Fruit fly (Drosophila melanogaster) whole organism, prepupa: ENCODE measurements around the gene Tbc1d22.

ENCODE experiments used
- Blimp-1 ChIP-seq: fragments of 200-800 bp; sonication (Bioruptor generic); optimal IDR thresholded peaks from 3 replicates; lab custom pipeline; 2017; ENCODE audit warnings: missing biosample characterization, missing genetic modification characterization, mild to moderate bottlenecking, moderate library complexity, missing genetic modification reagents
- CG10631 ChIP-seq: fragments of 200-800 bp; sonication (Bioruptor generic); optimal IDR thresholded peaks from 2 replicates; lab custom pipeline; 2016; ENCODE audit warnings: missing biosample characterization, missing genetic modification characterization
- CG10669 ChIP-seq: fragments of 200-800 bp; sonication (Bioruptor generic); optimal IDR thresholded peaks from 3 replicates; lab custom pipeline; 2018; ENCODE audit warnings: missing biosample characterization, mild to moderate bottlenecking, missing genetic modification characterization, moderate library complexity
- CG11294 ChIP-seq: fragments of 200-800 bp; sonication (Bioruptor generic); IDR thresholded peaks from 2 replicates; pipeline ENCODE4 v1.3.6; 2022; ENCODE audit warnings: missing biosample characterization, missing genetic modification characterization
- CG1621 ChIP-seq: fragments of 200-800 bp; sonication (Bioruptor generic); optimal IDR thresholded peaks from 3 replicates; lab custom pipeline; 2018; ENCODE audit warnings: missing biosample characterization, mild to moderate bottlenecking, missing genetic modification characterization
- CG16779 ChIP-seq: fragments of 200-800 bp; sonication (Bioruptor generic); optimal IDR thresholded peaks from 3 replicates; lab custom pipeline; 2017; ENCODE audit warnings: missing biosample characterization, mild to moderate bottlenecking, missing genetic modification characterization
- CG31627 ChIP-seq: fragments of 200-800 bp; sonication (Bioruptor generic); optimal IDR thresholded peaks from 3 replicates; lab custom pipeline; 2016; ENCODE audit warnings: missing biosample characterization, missing genetic modification characterization
- CG32006 ChIP-seq: fragments of 200-800 bp; sonication (Bioruptor generic); optimal IDR thresholded peaks from 3 replicates; lab custom pipeline; 2017; ENCODE audit warnings: missing biosample characterization, mild to moderate bottlenecking, missing genetic modification characterization
- CG34406 ChIP-seq: fragments of 200-800 bp; sonication (Bioruptor generic); optimal IDR thresholded peaks from 3 replicates; lab custom pipeline; 2016; ENCODE audit warnings: missing biosample characterization, missing genetic modification characterization
- CG3919 ChIP-seq: fragments of 200-800 bp; sonication (Bioruptor generic); optimal IDR thresholded peaks from 3 replicates; lab custom pipeline; 2016; ENCODE audit warnings: missing biosample characterization, missing genetic modification characterization
- CG4318 ChIP-seq: fragments of 200-800 bp; sonication (Bioruptor generic); optimal IDR thresholded peaks from 3 replicates; lab custom pipeline; 2017; ENCODE audit warnings: missing biosample characterization, mild to moderate bottlenecking, missing genetic modification characterization
- CG6163 ChIP-seq: fragments of 200-800 bp; sonication (Bioruptor generic); IDR thresholded peaks from 3 replicates; pipeline ENCODE4 v1.3.6; 2022; ENCODE audit warnings: missing biosample characterization, missing genetic modification characterization
- CG6276 ChIP-seq: fragments of 200-800 bp; sonication (Bioruptor generic); optimal IDR thresholded peaks from 2 replicates; lab custom pipeline; 2017; ENCODE audit warnings: missing biosample characterization, mild to moderate bottlenecking, missing genetic modification characterization
- CG6808 ChIP-seq: fragments of 200-800 bp; sonication (Bioruptor generic); optimal IDR thresholded peaks from 3 replicates; lab custom pipeline; 2017; ENCODE audit warnings: missing biosample characterization, missing genetic modification characterization, mild to moderate bottlenecking, moderate library complexity, missing genetic modification reagents
- CG6854 ChIP-seq: fragments of 200-800 bp; sonication (Bioruptor generic); optimal IDR thresholded peaks from 2 replicates; lab custom pipeline; 2017; ENCODE audit warnings: missing biosample characterization, mild to moderate bottlenecking, missing genetic modification characterization
- CG7368 ChIP-seq: fragments of 200-800 bp; sonication (Bioruptor generic); optimal IDR thresholded peaks from 3 replicates; lab custom pipeline; 2016; ENCODE audit warnings: missing biosample characterization, missing genetic modification characterization
- CG8119 ChIP-seq: fragments of 200-800 bp; sonication (Bioruptor generic); IDR thresholded peaks from 3 replicates; pipeline ENCODE4 v1.3.6; 2022; ENCODE audit warnings: missing biosample characterization, missing genetic modification characterization
- CG8632 ChIP-seq: fragments of 200-800 bp; sonication (Bioruptor generic); optimal IDR thresholded peaks from 3 replicates; lab custom pipeline; 2016; ENCODE audit warnings: missing biosample characterization, missing genetic modification characterization
- Eip78C ChIP-seq: fragments of 200-800 bp; sonication (Bioruptor generic); peaks from one replicate; lab custom pipeline; 2016; ENCODE audit warnings: missing biosample characterization, missing genetic modification characterization
- Ets21C ChIP-seq: fragments of 200-800 bp; sonication (Bioruptor generic); optimal IDR thresholded peaks from 3 replicates; lab custom pipeline; 2016; ENCODE audit warnings: missing biosample characterization, missing genetic modification characterization
- Gug ChIP-seq: fragments of 200-800 bp; sonication (Bioruptor generic); IDR thresholded peaks from 2 replicates; pipeline ENCODE4 v1.3.6; 2022; ENCODE audit warnings: missing biosample characterization, missing genetic modification characterization
- Hr38 ChIP-seq: sonication (Bioruptor generic); optimal IDR thresholded peaks from 2 replicates; lab custom pipeline; 2016; ENCODE audit warnings: missing biosample characterization, missing genetic modification characterization
- Hr39 ChIP-seq: fragments of 200-800 bp; sonication (Bioruptor generic); optimal IDR thresholded peaks from 2 replicates; lab custom pipeline; 2016; ENCODE audit warnings: missing biosample characterization, missing genetic modification characterization
- Hr4 ChIP-seq: fragments of 200-800 bp; sonication (Bioruptor generic); optimal IDR thresholded peaks from 3 replicates; lab custom pipeline; 2016; ENCODE audit warnings: missing biosample characterization, missing genetic modification characterization
- Lpt ChIP-seq: fragments of 200-800 bp; sonication (Bioruptor generic); optimal IDR thresholded peaks from 3 replicates; lab custom pipeline; 2016; ENCODE audit warnings: missing biosample characterization, missing genetic modification characterization
- Met ChIP-seq: fragments of 200-800 bp; sonication (Bioruptor generic); optimal IDR thresholded peaks from 3 replicates; lab custom pipeline; 2016; ENCODE audit warnings: missing biosample characterization, missing genetic modification characterization
- Smox ChIP-seq: fragments of 200-800 bp; sonication (Bioruptor generic); optimal IDR thresholded peaks from 3 replicates; lab custom pipeline; 2016; ENCODE audit warnings: missing biosample characterization, missing genetic modification characterization
- Sox102F ChIP-seq: fragments of 200-800 bp; sonication (Bioruptor generic); optimal IDR thresholded peaks from 2 replicates; lab custom pipeline; 2016; ENCODE audit warnings: missing biosample characterization, mild to moderate bottlenecking, missing genetic modification characterization
- Sox14 ChIP-seq: fragments of 200-800 bp; sonication (Bioruptor generic); optimal IDR thresholded peaks from 3 replicates; lab custom pipeline; 2016; ENCODE audit warnings: missing biosample characterization, missing genetic modification characterization
- Sox15 ChIP-seq: fragments of 200-800 bp; sonication (Bioruptor generic); optimal IDR thresholded peaks from 3 replicates; lab custom pipeline; 2016; ENCODE audit warnings: missing biosample characterization, missing genetic modification characterization
- achi ChIP-seq: fragments of 200-800 bp; sonication (Bioruptor generic); optimal IDR thresholded peaks from 3 replicates; lab custom pipeline; 2016; ENCODE audit warnings: missing biosample characterization, missing genetic modification characterization
- acj6 ChIP-seq: fragments of 200-800 bp; sonication (Bioruptor generic); optimal IDR thresholded peaks from 3 replicates; lab custom pipeline; 2016; ENCODE audit warnings: missing biosample characterization, missing genetic modification characterization
- cyc ChIP-seq: fragments of 200-800 bp; sonication (Bioruptor generic); optimal IDR thresholded peaks from 3 replicates; lab custom pipeline; 2016; ENCODE audit warnings: missing biosample characterization, missing genetic modification characterization
- dac ChIP-seq: fragments of 200-800 bp; sonication (Bioruptor generic); optimal IDR thresholded peaks from 2 replicates; lab custom pipeline; 2017; ENCODE audit warnings: missing biosample characterization, mild to moderate bottlenecking, missing genetic modification characterization
- dsx ChIP-seq: fragments of 200-800 bp; optimal IDR thresholded peaks from 3 replicates; lab custom pipeline; 2019; ENCODE audit warnings: missing biosample characterization, mild to moderate bottlenecking, missing genetic modification characterization, moderate library complexity; ENCODE audit not compliant: poor library complexity, severe bottlenecking
- eg ChIP-seq: fragments of 200-800 bp; sonication (Bioruptor generic); IDR thresholded peaks from 3 replicates; pipeline ENCODE4 v1.3.6; 2022; ENCODE audit warnings: missing biosample characterization, missing genetic modification characterization
- esn ChIP-seq: fragments of 200-800 bp; sonication (Bioruptor generic); optimal IDR thresholded peaks from 2 replicates; lab custom pipeline; 2016; ENCODE audit warnings: missing biosample characterization, mild to moderate bottlenecking, missing genetic modification characterization, moderate library complexity
- fd85E ChIP-seq: fragments of 200-800 bp; sonication (Bioruptor generic); optimal IDR thresholded peaks from 3 replicates; lab custom pipeline; 2016; ENCODE audit warnings: missing biosample characterization, missing genetic modification characterization
- fkh ChIP-seq: fragments of 200-800 bp; sonication (Bioruptor generic); optimal IDR thresholded peaks from 3 replicates; lab custom pipeline; 2017; ENCODE audit warnings: missing biosample characterization, mild to moderate bottlenecking, missing genetic modification characterization, moderate library complexity
- lz ChIP-seq: fragments of 200-800 bp; sonication (Bioruptor generic); optimal IDR thresholded peaks from 3 replicates; lab custom pipeline; 2016; ENCODE audit warnings: missing biosample characterization, missing genetic modification characterization
- net ChIP-seq: fragments of 200-800 bp; sonication (Bioruptor generic); optimal IDR thresholded peaks from 3 replicates; lab custom pipeline; 2016; ENCODE audit warnings: missing biosample characterization, missing genetic modification characterization
- salr ChIP-seq, 2 experiments: fragments of 200-800 bp; sonication (Bioruptor generic); optimal IDR thresholded peaks; 3 replicates each; lab custom pipeline; 2016 to 2018; ENCODE audit warnings: missing biosample characterization in 2 of 2, missing genetic modification characterization in 2 of 2, mild to moderate bottlenecking in 1 of 2
- spab ChIP-seq: fragments of 200-800 bp; sonication (Bioruptor generic); optimal IDR thresholded peaks from 2 replicates; lab custom pipeline; 2017; ENCODE audit warnings: missing biosample characterization, mild to moderate bottlenecking, missing genetic modification characterization, missing genetic modification reagents
- svp ChIP-seq: fragments of 200-800 bp; sonication (Bioruptor generic); peaks from one replicate; lab custom pipeline; 2016; ENCODE audit warnings: missing biosample characterization, missing genetic modification characterization
- topi ChIP-seq: fragments of 200-800 bp; sonication (Bioruptor generic); optimal IDR thresholded peaks from 3 replicates; lab custom pipeline; 2016; ENCODE audit warnings: missing biosample characterization, missing genetic modification characterization

Tbc1d22 gene

dm6 chr3R:21112742-21113465 is 10.9 kb downstream of the Tbc1d22 start (continued):
- TF ChIP-seq lz (GFP tag; lab: Kevin White, UChicago) (peak; percentile 63), acj6 (GFP tag; lab: Kevin White, UChicago) (peak; percentile 76), CG7368 (GFP tag; lab: Kevin White, UChicago) (peak; percentile 52), CG32006 (GFP tag; lab: Kevin White, UChicago) (peak; percentile 84), CG3919 (GFP tag; lab: Kevin White, UChicago) (no peak), CG6163 (GFP tag; lab: Robert Waterston, UW) (peak; percentile 92), Sox15 (GFP tag; lab: Kevin White, UChicago) (peak; percentile 51), CG4318 (no peak), fkh (GFP tag; lab: Kevin White, UChicago) (peak; percentile 96), Sox14 (GFP tag; lab: Kevin White, UChicago) (peak; percentile 72), Smox (GFP tag; lab: Kevin White, UChicago) (no peak), CG10631 (GFP tag; lab: Kevin White, UChicago) (peak; percentile 50), dac (peak; percentile 52), Met (GFP tag; lab: Kevin White, UChicago) (no peak), CG31627 (GFP tag; lab: Kevin White, UChicago) (peak; percentile 50), svp (GFP tag; lab: Kevin White, UChicago) (peak; percentile 81), achi (GFP tag; lab: Kevin White, UChicago) (peak; percentile 75), fd85E (no peak), Hr4 (GFP tag; lab: Kevin White, UChicago) (peak; percentile 91), CG16779 (no peak), CG6854 (GFP tag; lab: Kevin White, UChicago) (no peak), Sox102F (GFP tag; lab: Kevin White, UChicago) (no peak), CG1621 (tag; lab: Kevin White, UChicago) (peak; percentile 57), Ets21C (GFP tag; lab: Kevin White, UChicago) (no peak), Hr39 (GFP tag; lab: Kevin White, UChicago) (peak; percentile 70), Eip78C (GFP tag; lab: Kevin White, UChicago) (peak; percentile 95), CG6276 (GFP tag; lab: Kevin White, UChicago) (no peak), CG6808 (no peak), CG10669 (no peak), CG34406 (GFP tag; lab: Kevin White, UChicago) (peak; percentile 64), CG8632 (GFP tag; lab: Kevin White, UChicago) (peak; percentile 62)

dm6 chr3R:21116057-21116456 is 14.1 kb downstream of the Tbc1d22 start, which contains the start of gene ppan:
Gene ppan, plus strand, starts transcription at chr3R:21116254.
- TF ChIP-seq cyc (GFP tag; lab: Kevin White, UChicago) (no peak), Lpt (GFP tag; lab: Kevin White, UChicago) (no peak), CG6276 (GFP tag; lab: Kevin White, UChicago) (no peak), Sox14 (GFP tag; lab: Kevin White, UChicago) (peak; percentile 47), CG10669 (no peak), Gug (GFP tag; lab: Robert Waterston, UW) (no peak), eg (no peak), Ets21C (GFP tag; lab: Kevin White, UChicago) (no peak), Eip78C (GFP tag; lab: Kevin White, UChicago) (peak; percentile 44), esn (GFP tag; lab: Kevin White, UChicago) (peak; percentile 0), dsx (peak; percentile 24), Hr38 (GFP tag; lab: Kevin White, UChicago) (no peak), lz (GFP tag; lab: Kevin White, UChicago) (no peak)

- no peak for TF ChIP-seq salr (GFP tag; optimal IDR thresholded peaks at IDR 0.05; lab: Kevin White, UChicago)
- TF ChIP-seq topi, result no peak
- no peak for TF ChIP-seq Gug (GFP tag; lab: Robert Waterston, UW)
- no peak for TF ChIP-seq Smox (GFP tag; lab: Kevin White, UChicago)
- TF ChIP-seq CG32006 (GFP tag; lab: Kevin White, UChicago), result no peak
- TF ChIP-seq CG31627 (GFP tag; lab: Kevin White, UChicago), result peak; percentile 68
- no peak for TF ChIP-seq acj6 (GFP tag; lab: Kevin White, UChicago)
- TF ChIP-seq Eip78C (GFP tag; lab: Kevin White, UChicago), result peak; percentile 85
- TF ChIP-seq svp (GFP tag; lab: Kevin White, UChicago), result no peak
- TF ChIP-seq CG7368 (GFP tag; lab: Kevin White, UChicago), result no peak
- no peak for TF ChIP-seq eg
- TF ChIP-seq net, result no peak
- TF ChIP-seq Lpt (GFP tag; lab: Kevin White, UChicago), result no peak
- TF ChIP-seq spab (GFP tag; lab: Kevin White, UChicago), result no peak
- no peak for TF ChIP-seq CG6808
- TF ChIP-seq Hr39 (GFP tag; lab: Kevin White, UChicago), result peak; percentile 57
- TF ChIP-seq Sox15 (GFP tag; lab: Kevin White, UChicago), result peak; percentile 5
- no peak for TF ChIP-seq Ets21C (GFP tag; lab: Kevin White, UChicago)
- no peak for TF ChIP-seq CG11294 (GFP tag; lab: Robert Waterston, UW)
- no peak for TF ChIP-seq Blimp-1 (GFP tag; lab: Kevin White, UChicago)
- no peak for TF ChIP-seq CG8119
- no peak for TF ChIP-seq CG10669
- TF ChIP-seq dsx, result peak; percentile 0
These were observed 16.8 kb downstream of the Tbc1d22 start, which contains the start of gene Bdbt for dm6 chr3R:21118784-21119183. Gene Bdbt, minus strand, starts transcription at chr3R:21118856.
